Worm (Caenorhabditis elegans) whole organism, midembryonic: ENCODE measurements around the gene zig-10.

Experiments used
- T22C8.4 ChIP-seq: fragments of 200-800 bp; sonication (Bioruptor generic); IDR thresholded peaks from 2 replicates; pipeline ENCODE4 v1.3.6; 2022; ENCODE audit warnings: missing genetic modification characterization, missing compliant biosample characterization
- cog-1 ChIP-seq: sonication (generic microtip); optimal IDR thresholded peaks from 2 replicates; lab custom pipeline; 2016; ENCODE audit warnings: missing genetic modification characterization, missing compliant biosample characterization
- flt-1 ChIP-seq: fragments of 200-800 bp; sonication (Bioruptor generic); IDR thresholded peaks from 2 replicates; pipeline ENCODE4 v1.3.6; 2022; ENCODE audit warnings: missing genetic modification characterization, missing compliant biosample characterization
- klf-2 ChIP-seq: fragments of 200-800 bp; sonication (Bioruptor generic); conservative IDR thresholded peaks from 2 replicates; pipeline ENCODE4 v1.3.6; 2022; ENCODE audit warnings: missing genetic modification reagents, missing genetic modification characterization, missing compliant biosample characterization
- med-1 ChIP-seq: sonication (generic microtip); optimal IDR thresholded peaks from 2 replicates; lab custom pipeline; 2017; ENCODE audit warnings: missing genetic modification characterization, mild to moderate bottlenecking, missing compliant biosample characterization, antibody characterized with exemption, missing genetic modification reagents; ENCODE audit not compliant: insufficient read depth
- ref-1 ChIP-seq: fragments of 200-800 bp; sonication (Bioruptor generic); conservative IDR thresholded peaks from 2 replicates; pipeline ENCODE4 v1.3.6; 2022; ENCODE audit warnings: missing genetic modification reagents, missing genetic modification characterization, missing compliant biosample characterization
- tab-1 ChIP-seq: fragments of 200-800 bp; sonication (Bioruptor generic); IDR thresholded peaks from 2 replicates; pipeline ENCODE4 v1.3.6; 2022; ENCODE audit warnings: missing genetic modification characterization, missing compliant biosample characterization
- ztf-23 ChIP-seq: fragments of 200-800 bp; sonication (Bioruptor generic); IDR thresholded peaks from 2 replicates; pipeline ENCODE4 v1.3.6; 2022; ENCODE audit warnings: missing genetic modification reagents, missing genetic modification characterization, missing compliant biosample characterization
- ztf-29 ChIP-seq: fragments of 200-800 bp; sonication (Bioruptor generic); IDR thresholded peaks from 2 replicates; pipeline ENCODE4 v1.3.6; 2022; ENCODE audit warnings: missing genetic modification reagents, missing genetic modification characterization, missing compliant biosample characterization

Gene zig-10

DNA sequence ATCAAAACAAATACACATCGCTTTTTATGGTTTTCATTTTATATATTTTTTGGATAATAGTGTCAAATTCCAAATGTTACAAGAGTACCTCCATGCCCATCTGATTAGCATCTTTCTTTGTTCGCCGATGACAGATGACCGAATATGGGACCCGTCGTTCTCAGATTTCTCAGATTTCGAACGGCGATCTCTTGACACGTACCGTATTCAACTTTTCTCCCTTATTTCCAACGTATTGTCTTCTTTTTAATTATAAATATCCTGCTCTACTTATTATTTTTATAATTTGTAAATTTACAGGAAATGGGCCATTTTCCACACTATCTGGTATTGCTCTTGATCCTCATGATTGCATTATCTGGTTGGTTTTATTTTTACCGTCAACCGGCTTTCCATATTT is at the start of gene zig-10:
zig-10 (plus strand) TSS at position 301 of the 400 bp plus-strand sequence.
- TF ChIP-seq cog-1 (tag; lab: Kevin White, UChicago) (no peak), klf-2 (GFP tag; lab: Robert Waterston, UW) (no peak), ztf-23 (GFP tag; lab: Robert Waterston, UW) (no peak), ztf-29 (no peak), T22C8.4 (no peak), flt-1 (no peak), ref-1 (GFP tag; lab: Robert Waterston, UW) (no peak), tab-1 (GFP tag; lab: Robert Waterston, UW) (no peak), med-1 (GFP tag; lab: Kevin White, UChicago) (no peak)

- TF ChIP-seq ref-1 (GFP tag; lab: Robert Waterston, UW), result no peak
- no peak for TF ChIP-seq ztf-23 (GFP tag; lab: Robert Waterston, UW)
- TF ChIP-seq med-1 (GFP tag; lab: Kevin White, UChicago), result no peak
- no peak for TF ChIP-seq cog-1 (tag; lab: Kevin White, UChicago)
- TF ChIP-seq ztf-29, result no peak
- no peak for TF ChIP-seq tab-1 (GFP tag; lab: Robert Waterston, UW)
- TF ChIP-seq T22C8.4, result no peak
- TF ChIP-seq flt-1, result no peak
- no peak for TF ChIP-seq klf-2 (GFP tag; lab: Robert Waterston, UW)
Observed at ce11 chrII:6349968-6350367, 48.5 kb upstream of the zig-10 start.

- TF ChIP-seq flt-1 (no peak), klf-2 (GFP tag; lab: Robert Waterston, UW) (no peak), tab-1 (GFP tag; lab: Robert Waterston, UW) (no peak), med-1 (GFP tag; lab: Kevin White, UChicago) (no peak)
Observed at ce11 chrII:6351887-6352286, 46.6 kb upstream of the zig-10 start, which contains the start of gene C32D5.10. C32D5.10 (minus strand) TSS chrII:6351987.

DNA sequence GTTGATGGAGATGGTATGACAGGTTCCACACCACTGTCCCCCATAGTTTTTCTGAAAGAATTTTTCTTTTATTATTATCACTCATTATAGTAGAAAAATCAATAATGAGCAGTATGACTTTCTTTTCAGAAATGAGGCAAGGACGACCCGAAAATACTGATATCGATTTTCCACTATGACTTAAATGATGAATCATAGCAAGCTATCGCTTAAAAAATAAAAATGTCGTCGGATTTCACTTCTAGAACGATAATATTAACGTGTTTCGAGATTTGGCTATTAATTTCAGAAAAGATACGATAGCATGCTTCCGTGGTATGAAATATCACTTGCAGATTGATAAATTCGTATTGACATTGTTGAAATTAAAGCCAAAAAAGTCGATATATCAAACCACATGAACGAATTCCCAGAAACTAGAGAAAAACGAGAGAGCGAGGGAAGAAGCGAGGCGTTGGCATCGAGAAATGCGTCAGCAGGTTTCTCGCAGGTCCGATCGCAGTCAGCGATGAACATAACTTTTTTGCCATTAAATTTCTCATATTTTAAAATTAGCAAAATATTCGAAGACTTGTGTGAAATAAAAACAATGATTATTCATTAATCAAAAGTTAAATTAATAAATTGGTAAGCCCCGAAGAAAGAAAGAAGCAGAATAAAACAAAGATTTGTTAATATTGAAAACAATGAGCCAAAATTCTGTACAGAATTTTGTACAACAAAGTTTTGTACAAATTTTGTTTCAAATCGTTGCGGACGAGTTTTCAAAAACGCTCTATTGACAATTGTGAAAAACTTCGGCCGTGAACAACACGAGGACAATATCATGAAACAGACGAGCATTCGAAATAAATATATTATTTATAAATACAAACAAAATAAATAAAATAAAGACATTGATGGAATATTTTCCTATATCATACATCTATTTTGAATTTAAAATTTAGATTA is 42.8 kb upstream of the zig-10 start, which contains the start of gene C32D5.11:
C32D5.11 (minus strand) TSS at position 51 of the 951 bp plus-strand sequence.
- no peak for TF ChIP-seq flt-1
- 0 out of 2 replicates have a peak, but pooled peaks have one; percentile 31 for TF ChIP-seq ztf-23 (GFP tag; lab: Robert Waterston, UW)
- TF ChIP-seq med-1 (GFP tag; lab: Kevin White, UChicago), result peak; percentile 18
- peak; percentile 7; the same call in 1 of the 2 replicates for TF ChIP-seq T22C8.4

ce11 chrII:6358232-6358631 is 40.3 kb upstream of the zig-10 start:
- TF ChIP-seq ztf-29 (no peak), med-1 (GFP tag; lab: Kevin White, UChicago) (no peak), cog-1 (tag; lab: Kevin White, UChicago) (no peak), T22C8.4 (no peak), ztf-23 (GFP tag; lab: Robert Waterston, UW) (no peak)

- TF ChIP-seq T22C8.4, result no peak
- TF ChIP-seq cog-1 (tag; lab: Kevin White, UChicago), result no peak
Observed at ce11 chrII:6358905-6359304, 39.6 kb upstream of the zig-10 start, which contains the start of gene C32D5.12. C32D5.12 (minus strand) TSS chrII:6359005.

- TF ChIP-seq tab-1 (GFP tag; lab: Robert Waterston, UW) (no peak), med-1 (GFP tag; lab: Kevin White, UChicago) (no peak), ztf-23 (GFP tag; lab: Robert Waterston, UW) (peak; percentile 65; the same call in 1 of the 2 replicates), klf-2 (GFP tag; lab: Robert Waterston, UW) (no peak)
Observed at ce11 chrII:6360822-6361221, 37.7 kb upstream of the zig-10 start, which contains the start of gene K10B2.4. K10B2.4 (minus strand) TSS chrII:6360959.

DNA sequence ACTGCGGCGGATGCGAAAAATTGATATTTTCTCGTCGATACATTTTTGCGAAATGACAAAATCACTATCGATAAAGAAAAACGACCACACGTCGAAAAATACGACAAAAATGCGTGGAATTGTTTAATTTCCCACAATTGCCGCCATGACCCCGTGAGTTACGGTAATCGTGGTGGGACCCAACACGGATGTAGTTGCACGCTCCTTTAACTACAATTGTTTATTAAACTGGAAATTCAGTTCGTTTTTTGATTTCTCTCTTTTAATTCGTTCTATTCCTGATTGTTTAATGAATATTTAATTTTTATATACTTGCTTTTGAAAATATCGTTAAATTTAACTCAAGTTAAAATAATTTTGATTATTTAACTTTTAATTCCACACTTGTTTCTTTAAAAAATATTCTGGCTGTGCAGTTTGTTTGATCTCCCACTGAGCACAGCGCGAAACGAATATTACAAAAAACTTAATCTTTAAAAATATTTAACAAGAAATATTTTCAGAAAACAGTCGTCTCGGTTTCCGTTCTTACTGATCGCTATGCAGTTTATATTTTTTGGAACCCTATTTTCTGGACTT is 33.2 kb upstream of the zig-10 start, which contains the start of the genes ani-2 and clec-88:
ani-2 (minus strand) TSS at position 131 of the 579 bp plus-strand sequence.
clec-88 (plus strand) TSS at position 486 of the 579 bp plus-strand sequence.
- no peak for TF ChIP-seq T22C8.4
- TF ChIP-seq flt-1, result no peak
- TF ChIP-seq med-1 (GFP tag; lab: Kevin White, UChicago), result no peak
- TF ChIP-seq ztf-29, result no peak
- no peak for TF ChIP-seq klf-2 (GFP tag; lab: Robert Waterston, UW)
- TF ChIP-seq ztf-23 (GFP tag; lab: Robert Waterston, UW), result no peak
- no peak for TF ChIP-seq tab-1 (GFP tag; lab: Robert Waterston, UW)
- TF ChIP-seq ref-1 (GFP tag; lab: Robert Waterston, UW), result no peak
- no peak for TF ChIP-seq cog-1 (tag; lab: Kevin White, UChicago)

- TF ChIP-seq ref-1 (GFP tag; lab: Robert Waterston, UW) (no peak), ztf-29 (no peak), cog-1 (tag; lab: Kevin White, UChicago) (no peak), tab-1 (GFP tag; lab: Robert Waterston, UW) (no peak), med-1 (GFP tag; lab: Kevin White, UChicago) (no peak), ztf-23 (GFP tag; lab: Robert Waterston, UW) (no peak), T22C8.4 (no peak), klf-2 (GFP tag; lab: Robert Waterston, UW) (no peak), flt-1 (no peak)
Observed at ce11 chrII:6366696-6367095, 31.8 kb upstream of the zig-10 start, which contains the start of gene ctsa-4.1. ctsa-4.1 (plus strand) TSS chrII:6366996.
